Fruit fly (Drosophila melanogaster): ENCODE measurements around the gene Cyp4c3.

The Cyp4c3 gene

DNA sequence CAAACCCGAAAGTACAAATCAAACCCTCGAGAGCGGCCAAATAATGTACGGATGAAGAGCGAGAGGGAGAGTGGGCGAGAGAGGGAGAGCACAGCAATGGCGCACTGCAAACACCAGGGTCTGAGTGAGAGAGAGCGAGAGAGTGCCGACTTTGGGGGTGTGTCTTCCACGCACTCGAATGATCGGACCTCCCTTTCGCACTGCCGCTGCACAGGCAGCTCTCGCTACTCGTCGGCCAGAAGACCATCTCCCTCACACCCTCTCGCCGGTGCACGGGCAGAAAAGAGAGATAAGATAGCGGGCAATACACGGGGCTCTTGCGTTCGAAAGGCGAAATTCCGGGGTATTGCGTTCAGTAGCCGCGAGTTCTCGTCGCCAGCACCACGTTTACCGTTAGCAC lies 18.6 kb downstream of the Cyp4c3 start, which contains the start of gene Ptx1 (continued):
- TF ChIP-seq her (GFP tag; optimal IDR thresholded peaks at IDR 0.05) (no peak), CHES-1-like (GFP tag; optimal IDR thresholded peaks at IDR 0.05) (no peak), gsb (GFP tag; IDR thresholded peaks at IDR 0.05) (no peak), Asciz (GFP tag; optimal IDR thresholded peaks at IDR 0.05) (no peak), tll (GFP tag; optimal IDR thresholded peaks at IDR 0.05) (peak; percentile 42 to 89), Fer3 (tag; optimal IDR thresholded peaks at IDR 0.05) (no peak), unpg (GFP tag; optimal IDR thresholded peaks at IDR 0.05) (no peak), fd3F (GFP tag; optimal IDR thresholded peaks at IDR 0.05) (no peak), CG18619 (GFP tag; optimal IDR thresholded peaks at IDR 0.05) (no peak), CG7357 (GFP tag; IDR thresholded peaks at IDR 0.05) (no peak), CG14441 (GFP tag; IDR thresholded peaks at IDR 0.05) (peak; percentile 35; the same call in 1 of the 2 replicates), nau (GFP tag; optimal IDR thresholded peaks at IDR 0.05) (no peak), CG3065 (GFP tag; optimal IDR thresholded peaks at IDR 0.05) (no peak), vnd (GFP tag; IDR thresholded peaks at IDR 0.05; ENCODE audit: partially characterized antibody) (peak; percentile 68), Optix (GFP tag; IDR thresholded peaks at IDR 0.05) (no peak), tgo (GFP tag; IDR thresholded peaks at IDR 0.05) (no peak), oc (tag; optimal IDR thresholded peaks at IDR 0.05) (peak; percentile 72), CG17568 (GFP tag; optimal IDR thresholded peaks at IDR 0.05) (no peak), NFAT (GFP tag; IDR thresholded peaks at IDR 0.05) (no peak), caup (GFP tag; optimal IDR thresholded peaks at IDR 0.05; ENCODE audit: severe bottlenecking) (no peak), CG3281 (GFP tag; optimal IDR thresholded peaks at IDR 0.05) (no peak), ash1 (GFP tag; optimal IDR thresholded peaks at IDR 0.05) (peak; percentile 44), CG12391 (tag; optimal IDR thresholded peaks at IDR 0.05) (no peak), az2 (GFP tag; optimal IDR thresholded peaks at IDR 0.05) (no peak), NfI (GFP tag; optimal IDR thresholded peaks at IDR 0.05) (no peak), nom (GFP tag; optimal IDR thresholded peaks at IDR 0.05) (no peak), HmgD (GFP tag; optimal IDR thresholded peaks at IDR 0.05) (peak; percentile 61), HLH4C (GFP tag; IDR thresholded peaks at IDR 0.05; ENCODE audit: partially characterized antibody) (peak; percentile 53; the same call in 1 of the 3 replicates), Jarid2 (GFP tag; optimal IDR thresholded peaks at IDR 0.05) (peak; percentile 84), ato (GFP tag; IDR thresholded peaks at IDR 0.05; ENCODE audit: partially characterized antibody) (no peak), dan (GFP tag; IDR thresholded peaks at IDR 0.05) (no peak), fd64A (GFP tag; optimal IDR thresholded peaks at IDR 0.05) (no peak), CG11560 (tag; IDR thresholded peaks at IDR 0.05) (no peak), slbo (GFP tag; IDR thresholded peaks at IDR 0.05) (peak; percentile 4; the same call in 1 of the 2 replicates), CG18262 (tag; optimal IDR thresholded peaks at IDR 0.05) (no peak), Oli (tag; optimal IDR thresholded peaks at IDR 0.05) (no peak), CG8281 (tag; optimal IDR thresholded peaks at IDR 0.05) (no peak), CG10366 (GFP tag; IDR thresholded peaks at IDR 0.05) (no peak), slou (GFP tag; optimal IDR thresholded peaks at IDR 0.05) (no peak), CG13894 (tag; optimal IDR thresholded peaks at IDR 0.05) (no peak), chm (GFP tag; IDR thresholded peaks at IDR 0.05) (0 out of 2 replicates have a peak, but pooled peaks have one; percentile 37), so (GFP tag; IDR thresholded peaks at IDR 0.05) (no peak), ATbp (GFP tag; optimal IDR thresholded peaks at IDR 0.05) (no peak), Awh (GFP tag; IDR thresholded peaks at IDR 0.05) (no peak), CG6683 (GFP tag; optimal IDR thresholded peaks at IDR 0.05) (no peak), CG10462 (GFP tag; optimal IDR thresholded peaks at IDR 0.05) (no peak), pan (optimal IDR thresholded peaks at IDR 0.05) (no peak), pan (GFP tag; optimal IDR thresholded peaks at IDR 0.05 in 1 of 2, IDR thresholded peaks at IDR 0.05 in 1 of 2) (no peak), CG7271 (tag; optimal IDR thresholded peaks at IDR 0.05) (no peak), CG15514 (GFP tag; optimal IDR thresholded peaks at IDR 0.05) (no peak)
